Worm (Caenorhabditis elegans): ENCODE data around the gene F13A7.1.

F13A7.1 gene

DNA sequence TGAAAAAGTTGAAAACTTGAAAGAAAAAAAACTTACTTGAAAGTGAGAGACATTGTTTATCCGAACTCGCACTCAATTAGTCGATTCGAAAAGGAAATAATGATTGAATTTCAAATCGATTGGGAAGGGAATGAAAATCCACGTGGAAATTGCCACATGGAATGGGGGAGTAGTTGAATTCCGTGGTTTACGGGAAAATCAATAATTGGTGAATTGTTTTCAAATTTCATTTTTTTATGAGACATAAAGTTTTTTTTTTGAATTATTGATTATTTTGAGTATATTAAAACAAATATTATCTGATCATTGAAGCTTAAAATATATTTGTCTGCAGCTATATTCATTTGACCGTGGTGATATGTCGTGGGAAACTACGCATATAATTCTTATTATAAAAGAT lies at the start of gene F13A7.1:
TSS of gene F13A7.1 (minus strand) at position 101 of the 400 bp plus-strand sequence.
- TF ChIP-seq snpc-4 (tag; optimal IDR thresholded peaks at IDR 0.05) (no peak), aly-2 (tag; optimal IDR thresholded peaks at IDR 0.05) (no peak), elt-3 (tag; optimal IDR thresholded peaks at IDR 0.05) (no peak), nhr-76 (tag; optimal IDR thresholded peaks at IDR 0.05) (no peak)

DNA sequence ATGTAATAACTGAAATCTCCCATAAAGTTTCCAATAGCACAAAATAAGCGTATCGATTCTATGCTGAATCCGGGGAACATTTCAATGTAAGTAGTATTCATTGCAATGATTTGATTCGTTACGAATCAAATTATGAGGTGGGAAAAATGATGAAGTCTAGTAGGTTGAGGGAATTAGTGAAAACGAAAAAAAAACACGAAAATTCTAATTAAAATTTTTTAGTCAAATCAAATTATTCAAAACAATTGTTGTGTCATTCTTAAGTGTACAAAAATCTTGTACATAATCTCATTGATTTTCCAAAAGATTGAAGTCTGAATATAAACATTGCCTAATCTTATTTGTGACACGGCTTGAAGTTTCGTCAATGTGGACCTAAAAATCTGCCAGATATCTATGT lies 46.7 kb upstream of the F13A7.1 start, which contains the start of gene srw-29:
TSS of gene srw-29 (minus strand) at position 101 of the 400 bp plus-strand sequence.
- TF ChIP-seq nhr-12 (tag; optimal IDR thresholded peaks at IDR 0.05) (no peak), ceh-16 (tag; optimal IDR thresholded peaks at IDR 0.05) (no peak), nhr-237 (tag; optimal IDR thresholded peaks at IDR 0.05) (no peak), egl-27 (tag; optimal IDR thresholded peaks at IDR 0.05) (no peak), nhr-77 (tag; optimal IDR thresholded peaks at IDR 0.05) (no peak), R02D3.7 (tag; optimal IDR thresholded peaks at IDR 0.05) (no peak), mml-1 (tag; optimal IDR thresholded peaks at IDR 0.05) (no peak), egl-5 (tag; optimal IDR thresholded peaks at IDR 0.05) (no peak), ceh-28 (tag; optimal IDR thresholded peaks at IDR 0.05) (no peak), aly-2 (tag; optimal IDR thresholded peaks at IDR 0.05) (no peak), nhr-11 (tag; optimal IDR thresholded peaks at IDR 0.05) (no peak), nhr-25 (tag; optimal IDR thresholded peaks at IDR 0.05) (no peak), elt-3 (tag; optimal IDR thresholded peaks at IDR 0.05) (no peak), pha-4 (tag; optimal IDR thresholded peaks at IDR 0.05) (no peak), nhr-28 (tag; optimal IDR thresholded peaks at IDR 0.05) (no peak), zag-1 (tag; optimal IDR thresholded peaks at IDR 0.05) (no peak)

DNA sequence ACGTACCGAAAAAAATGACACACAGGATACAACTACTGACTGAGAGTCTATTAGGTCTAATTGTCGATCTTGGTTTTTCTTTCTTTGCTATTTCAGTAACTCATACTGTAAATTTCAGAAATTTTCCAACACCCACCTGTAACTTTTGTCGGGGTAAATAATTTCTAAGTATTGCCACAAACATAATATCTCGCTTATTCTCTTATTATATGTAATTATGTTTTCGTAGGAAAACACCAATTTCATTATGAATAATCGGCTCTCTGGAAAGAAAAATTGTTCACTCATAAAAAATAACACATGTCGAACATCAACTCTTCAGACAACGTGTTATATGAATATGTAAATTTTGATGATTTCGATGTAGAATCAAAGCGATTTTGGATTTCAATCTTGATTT lies 42.9 kb upstream of the F13A7.1 start, which contains the start of gene srw-48:
TSS of gene srw-48 (plus strand) at position 301 of the 400 bp plus-strand sequence.
- TF ChIP-seq elt-1 (tag; optimal IDR thresholded peaks at IDR 0.05) (no peak), zag-1 (tag; optimal IDR thresholded peaks at IDR 0.05) (no peak), aly-2 (tag; optimal IDR thresholded peaks at IDR 0.05) (no peak), nhr-237 (tag; optimal IDR thresholded peaks at IDR 0.05) (no peak), ceh-16 (tag; optimal IDR thresholded peaks at IDR 0.05) (no peak), nfya-1 (tag; optimal IDR thresholded peaks at IDR 0.05; ENCODE audit: insufficient read depth) (no peak), tbx-2 (tag; optimal IDR thresholded peaks at IDR 0.05) (no peak), ceh-82 (tag; optimal IDR thresholded peaks at IDR 0.05) (no peak), ceh-9 (tag; optimal IDR thresholded peaks at IDR 0.05) (no peak), daf-12 (tag; optimal IDR thresholded peaks at IDR 0.05) (no peak), nhr-25 (tag; optimal IDR thresholded peaks at IDR 0.05) (no peak), eor-1 (tag; optimal IDR thresholded peaks at IDR 0.05) (no peak), pha-4 (tag; optimal IDR thresholded peaks at IDR 0.05) (no peak)

DNA sequence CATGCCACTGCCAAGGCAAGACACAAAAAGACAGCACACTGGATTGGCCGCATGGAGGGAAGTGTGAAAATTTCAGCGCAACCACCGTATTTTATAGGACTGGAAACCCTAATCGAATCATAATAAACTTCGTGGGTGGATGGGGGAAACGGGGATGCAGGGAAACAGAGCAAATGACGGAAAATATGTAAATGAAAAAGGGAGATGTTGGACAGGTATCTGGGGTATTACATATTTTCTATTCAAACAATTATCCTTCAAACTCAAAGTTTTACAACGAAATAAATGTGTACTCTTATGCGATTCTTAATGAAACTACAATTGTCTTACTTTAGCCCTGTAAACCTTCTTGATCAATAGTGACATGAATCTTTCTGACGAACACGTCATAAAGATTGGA lies 42.0 kb upstream of the F13A7.1 start, which contains the start of gene F26D2.16:
TSS of gene F26D2.16 (minus strand) at position 101 of the 400 bp plus-strand sequence.
- TF ChIP-seq zag-1 (tag; optimal IDR thresholded peaks at IDR 0.05) = no peak
- TF ChIP-seq ZK546.5 (tag; optimal IDR thresholded peaks at IDR 0.05) = no peak
- no peak for TF ChIP-seq pqm-1 (tag; optimal IDR thresholded peaks at IDR 0.05)
- TF ChIP-seq ceh-9 (tag; optimal IDR thresholded peaks at IDR 0.05) = no peak
- TF ChIP-seq egl-5 (tag; optimal IDR thresholded peaks at IDR 0.05) = no peak
- TF ChIP-seq nhr-237 (tag; optimal IDR thresholded peaks at IDR 0.05) = no peak
- TF ChIP-seq mdl-1 (tag; optimal IDR thresholded peaks at IDR 0.05) = no peak
- no peak for TF ChIP-seq aly-2 (tag; optimal IDR thresholded peaks at IDR 0.05)
- TF ChIP-seq ceh-16 (tag; optimal IDR thresholded peaks at IDR 0.05) = no peak
- no peak for TF ChIP-seq ztf-11 (tag; optimal IDR thresholded peaks at IDR 0.05)
- no peak for TF ChIP-seq nhr-77 (tag; optimal IDR thresholded peaks at IDR 0.05)
- no peak for TF ChIP-seq fkh-2 (tag; optimal IDR thresholded peaks at IDR 0.05)
- no peak for TF ChIP-seq egl-27 (tag; optimal IDR thresholded peaks at IDR 0.05)
- no peak for TF ChIP-seq nhr-25 (tag; optimal IDR thresholded peaks at IDR 0.05)
- TF ChIP-seq elt-2 (tag; optimal IDR thresholded peaks at IDR 0.05) = no peak
- no peak for TF ChIP-seq nhr-28 (tag; optimal IDR thresholded peaks at IDR 0.05)
- no peak for TF ChIP-seq ceh-82 (tag; optimal IDR thresholded peaks at IDR 0.05)
- no peak for TF ChIP-seq nhr-67 (tag; optimal IDR thresholded peaks at IDR 0.05)
- no peak for TF ChIP-seq lin-15B (tag; optimal IDR thresholded peaks at IDR 0.05)

DNA sequence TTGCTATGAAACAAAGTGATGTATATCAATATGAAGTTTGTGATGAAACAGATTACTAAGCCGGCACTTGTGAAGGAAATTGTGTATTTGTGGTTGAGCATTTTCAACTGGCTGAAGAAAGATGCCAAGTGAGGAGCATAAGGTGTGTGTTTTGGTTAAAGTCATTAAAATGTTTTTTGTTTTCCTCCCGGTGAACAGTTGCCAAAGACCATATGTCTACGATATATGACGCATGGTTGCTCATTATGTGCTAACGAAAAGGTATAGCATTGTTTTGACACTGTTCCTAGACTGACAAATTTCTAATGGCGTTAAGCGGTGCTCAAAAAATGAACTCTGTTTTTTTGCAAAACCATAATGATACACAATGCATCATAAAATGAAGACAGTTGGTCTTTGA lies 39.3 kb upstream of the F13A7.1 start, which contains the start of gene str-55:
TSS of gene str-55 (minus strand) at position 101 of the 400 bp plus-strand sequence.
- TF ChIP-seq fkh-2 (tag; optimal IDR thresholded peaks at IDR 0.05) (no peak), pqm-1 (tag; optimal IDR thresholded peaks at IDR 0.05) (no peak), skn-1 (tag; optimal IDR thresholded peaks at IDR 0.05) (no peak), lin-15B (tag; optimal IDR thresholded peaks at IDR 0.05) (no peak)
